Worm (Caenorhabditis elegans) whole organism, midembryonic: Measurements from ENCODE around the gene nspa-10.

Source experiments
- T22C8.4 ChIP-seq: fragments of 200-800 bp; sonication (Bioruptor generic); IDR thresholded peaks from 2 replicates; pipeline ENCODE4 v1.3.6; 2022; ENCODE audit warnings: missing genetic modification characterization, missing compliant biosample characterization
- cog-1 ChIP-seq: sonication (generic microtip); optimal IDR thresholded peaks from 2 replicates; lab custom pipeline; 2016; ENCODE audit warnings: missing genetic modification characterization, missing compliant biosample characterization
- flt-1 ChIP-seq: fragments of 200-800 bp; sonication (Bioruptor generic); IDR thresholded peaks from 2 replicates; pipeline ENCODE4 v1.3.6; 2022; ENCODE audit warnings: missing genetic modification characterization, missing compliant biosample characterization
- klf-2 ChIP-seq: fragments of 200-800 bp; sonication (Bioruptor generic); conservative IDR thresholded peaks from 2 replicates; pipeline ENCODE4 v1.3.6; 2022; ENCODE audit warnings: missing genetic modification reagents, missing genetic modification characterization, missing compliant biosample characterization
- med-1 ChIP-seq: sonication (generic microtip); optimal IDR thresholded peaks from 2 replicates; lab custom pipeline; 2017; ENCODE audit warnings: missing genetic modification characterization, mild to moderate bottlenecking, missing compliant biosample characterization, antibody characterized with exemption, missing genetic modification reagents; ENCODE audit not compliant: insufficient read depth
- ref-1 ChIP-seq: fragments of 200-800 bp; sonication (Bioruptor generic); conservative IDR thresholded peaks from 2 replicates; pipeline ENCODE4 v1.3.6; 2022; ENCODE audit warnings: missing genetic modification reagents, missing genetic modification characterization, missing compliant biosample characterization
- tab-1 ChIP-seq: fragments of 200-800 bp; sonication (Bioruptor generic); IDR thresholded peaks from 2 replicates; pipeline ENCODE4 v1.3.6; 2022; ENCODE audit warnings: missing genetic modification characterization, missing compliant biosample characterization
- ztf-23 ChIP-seq: fragments of 200-800 bp; sonication (Bioruptor generic); IDR thresholded peaks from 2 replicates; pipeline ENCODE4 v1.3.6; 2022; ENCODE audit warnings: missing genetic modification reagents, missing genetic modification characterization, missing compliant biosample characterization
- ztf-29 ChIP-seq: fragments of 200-800 bp; sonication (Bioruptor generic); IDR thresholded peaks from 2 replicates; pipeline ENCODE4 v1.3.6; 2022; ENCODE audit warnings: missing genetic modification reagents, missing genetic modification characterization, missing compliant biosample characterization

nspa-10 gene

DNA sequence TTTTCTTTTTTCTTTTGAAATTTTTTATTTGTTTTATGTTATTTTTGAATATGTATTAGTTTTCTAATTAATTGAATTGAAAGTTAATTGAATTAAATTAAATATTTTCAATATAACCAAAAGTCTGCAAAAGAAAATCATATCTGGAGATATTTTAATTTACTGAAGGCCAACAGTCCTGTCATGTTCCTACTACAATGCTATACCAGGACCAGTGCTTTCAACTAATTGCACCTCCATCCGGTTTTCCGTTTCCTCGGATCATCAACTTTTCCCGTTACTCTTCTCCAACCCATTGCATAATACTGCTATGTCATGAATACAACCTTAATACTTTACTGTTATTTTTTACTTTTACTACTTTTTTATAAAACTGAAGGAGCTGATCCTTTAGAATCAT, 37.9 kb downstream of the nspa-10 start, which contains the start of gene R08A2.5:
Gene R08A2.5, plus strand, starts transcription at position 301 of the 400 bp plus-strand sequence.
- TF ChIP-seq ztf-23 (GFP tag; lab: Robert Waterston, UW) = no peak
- TF ChIP-seq T22C8.4 (GFP tag; lab: Robert Waterston, UW) = no peak
- no peak for TF ChIP-seq klf-2 (GFP tag; lab: Robert Waterston, UW)
- no peak for TF ChIP-seq cog-1
- TF ChIP-seq ref-1 = no peak
- TF ChIP-seq med-1 (GFP tag; lab: Kevin White, UChicago) = no peak
- no peak for TF ChIP-seq tab-1 (GFP tag; lab: Robert Waterston, UW)
- no peak for TF ChIP-seq flt-1 (GFP tag; lab: Robert Waterston, UW)
- no peak for TF ChIP-seq ztf-29 (GFP tag; lab: Robert Waterston, UW)

DNA sequence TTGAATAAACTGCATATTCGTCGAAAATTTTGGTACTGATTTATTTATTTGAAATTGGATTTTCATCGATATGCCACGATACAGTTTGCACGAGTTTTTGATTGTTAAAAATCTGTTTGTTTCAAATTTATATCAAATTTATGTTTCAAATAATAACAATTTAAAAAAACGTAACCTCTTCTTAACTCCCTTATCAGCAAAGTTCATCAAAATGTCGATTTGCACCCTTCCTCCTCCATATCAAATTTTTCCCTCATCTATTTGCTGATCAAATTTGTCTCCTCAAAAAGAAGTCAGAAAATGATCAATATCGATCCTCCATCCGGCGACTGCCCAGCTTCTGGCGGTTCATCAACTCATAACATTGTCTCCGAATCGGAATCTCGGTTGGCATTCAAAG, 39.2 kb downstream of the nspa-10 start, which contains the start of gene ssp-33:
Gene ssp-33, plus strand, starts transcription at position 301 of the 400 bp plus-strand sequence.
- TF ChIP-seq med-1 (GFP tag; lab: Kevin White, UChicago) (no peak), klf-2 (GFP tag; lab: Robert Waterston, UW) (no peak), T22C8.4 (GFP tag; lab: Robert Waterston, UW) (no peak), ztf-23 (GFP tag; lab: Robert Waterston, UW) (no peak), cog-1 (no peak)

DNA sequence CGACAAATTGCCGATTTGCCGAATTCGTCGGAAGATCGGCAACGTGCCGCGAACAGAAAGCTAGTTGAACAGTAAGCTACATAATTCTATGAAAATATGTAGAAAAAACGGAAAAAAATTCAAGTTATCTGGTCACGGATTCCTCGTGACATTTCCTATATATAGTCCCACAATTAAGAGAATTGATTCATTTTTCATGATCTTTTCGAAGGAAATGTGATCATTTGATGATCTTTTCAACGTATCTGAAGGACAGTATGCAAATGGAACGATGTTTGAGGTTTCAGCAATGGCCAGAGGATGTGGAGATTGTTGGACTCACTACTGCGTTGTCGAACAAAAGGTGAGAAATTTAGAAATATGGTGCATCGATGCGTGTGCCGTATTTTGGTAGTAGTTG, 42.3 kb downstream of the nspa-10 start, which contains the start of gene R08A2.9:
Gene R08A2.9, plus strand, starts transcription at position 301 of the 400 bp plus-strand sequence.
- TF ChIP-seq flt-1 (GFP tag; lab: Robert Waterston, UW) (no peak), ztf-23 (GFP tag; lab: Robert Waterston, UW) (no peak), med-1 (GFP tag; lab: Kevin White, UChicago) (no peak), ref-1 (no peak), T22C8.4 (GFP tag; lab: Robert Waterston, UW) (no peak), cog-1 (no peak), tab-1 (GFP tag; lab: Robert Waterston, UW) (no peak), ztf-29 (GFP tag; lab: Robert Waterston, UW) (no peak), klf-2 (GFP tag; lab: Robert Waterston, UW) (no peak)
